Fruit fly (Drosophila melanogaster): ENCODE measurements around the gene CG11069.

DNA sequence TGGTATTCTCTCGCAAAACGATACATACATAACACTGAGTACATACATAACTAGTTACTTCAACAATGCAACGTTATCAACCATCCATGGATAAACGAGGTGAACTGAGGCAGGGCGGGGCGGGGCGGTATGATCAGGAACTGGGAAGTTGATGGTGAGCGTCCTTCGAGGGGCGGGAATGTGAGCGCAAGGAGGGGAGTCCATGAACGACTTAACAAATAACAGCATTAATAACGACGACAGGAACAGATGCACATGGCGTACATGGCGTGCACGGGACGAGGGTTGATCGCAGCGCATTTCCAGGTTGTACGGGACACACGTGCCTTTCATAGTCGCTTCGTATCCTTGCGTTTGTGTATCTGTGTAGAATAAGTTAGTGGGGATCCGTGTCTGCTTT, 26.6 kb upstream of the CG11069 start:
- TF ChIP-seq CG7101 (tag; optimal IDR thresholded peaks at IDR 0.05) (no peak), Clk (GFP tag; optimal IDR thresholded peaks at IDR 0.05) (no peak), CG14711 (tag; optimal IDR thresholded peaks at IDR 0.05) (no peak), kay (GFP tag; ENCODE audit: borderline replicate concordance) (no peak), ovo (GFP tag; optimal IDR thresholded peaks at IDR 0.05) (no peak), cic (GFP tag; optimal IDR thresholded peaks at IDR 0.05) (no peak), bab1 (GFP tag; optimal IDR thresholded peaks at IDR 0.05) (no peak), CG7045 (GFP tag; optimal IDR thresholded peaks at IDR 0.05) (no peak)

Measured in whole organism, adult.